Fruit fly (Drosophila melanogaster): ENCODE data around the gene CG17712.
A peak's percentile ranks its signal among the peaks of the same experiment; 100 is the strongest.

The CG17712 gene

DNA sequence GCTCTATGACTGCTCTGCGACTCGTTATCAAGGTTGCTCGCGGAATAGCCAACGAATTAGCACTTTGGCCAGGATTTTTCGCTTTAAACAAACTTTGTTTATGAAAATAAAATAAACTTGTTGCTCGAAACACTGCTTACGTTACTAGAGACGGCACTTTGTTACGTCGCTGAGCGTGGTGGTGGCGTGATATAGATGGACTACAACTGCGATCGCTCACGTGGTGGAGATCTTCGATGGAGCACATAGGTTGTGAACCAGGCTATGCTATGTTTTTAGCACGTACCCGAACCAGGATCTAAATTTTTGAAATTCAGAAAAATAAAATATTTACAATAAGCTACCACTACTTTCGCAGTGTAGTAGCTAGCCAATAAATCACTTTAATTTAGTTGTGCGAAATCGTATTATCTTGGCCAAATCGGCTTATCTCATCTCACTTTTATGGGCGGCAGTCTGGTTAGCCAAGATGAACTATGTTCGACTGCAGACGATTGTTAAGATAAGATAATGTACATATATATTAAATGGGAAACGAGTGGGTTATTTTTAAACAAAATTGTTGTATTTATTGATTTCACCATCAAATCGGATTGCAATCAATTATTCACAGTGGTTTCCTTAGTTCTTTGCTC, 36.1 kb downstream of the CG17712 start, which contains the start of gene frtz (continued):
- TF ChIP-seq CTCF (GFP tag; optimal IDR thresholded peaks at IDR 0.05) (peak; percentile 65), croc (GFP tag; conservative IDR thresholded peaks at IDR 0.05) (no peak), chm (GFP tag; IDR thresholded peaks at IDR 0.05) (peak; percentile 15; the same call in 1 of the 2 replicates), al (GFP tag; IDR thresholded peaks at IDR 0.05) (no peak), dm (GFP tag; optimal IDR thresholded peaks at IDR 0.05) (peak; percentile 10), CG9437 (GFP tag; optimal IDR thresholded peaks at IDR 0.05) (peak; percentile 100), stwl (tag; optimal IDR thresholded peaks at IDR 0.05) (peak; percentile 61), zen (tag; optimal IDR thresholded peaks at IDR 0.05) (no peak), Sin3A (optimal IDR thresholded peaks at IDR 0.05) (peak; percentile 30), ash1 (GFP tag; optimal IDR thresholded peaks at IDR 0.05) (no peak), grn (GFP tag; optimal IDR thresholded peaks at IDR 0.05) (peak; percentile 42), h (optimal IDR thresholded peaks at IDR 0.05) (no peak), MBD-R2 (GFP tag; IDR thresholded peaks at IDR 0.05) (peak; percentile 79), Scr (GFP tag; IDR thresholded peaks at IDR 0.05; ENCODE audit: partially characterized antibody) (peak; percentile 78), HmgZ (tag; optimal IDR thresholded peaks at IDR 0.05) (peak; percentile 60), YL-1 (GFP tag; optimal IDR thresholded peaks at IDR 0.05) (peak; percentile 69), HLH4C (GFP tag; IDR thresholded peaks at IDR 0.05; ENCODE audit: partially characterized antibody) (peak; percentile 63), wdn (GFP tag; IDR thresholded peaks at IDR 0.05) (0 out of 2 replicates have a peak, but pooled peaks have one; percentile 9), H2.0 (GFP tag; IDR thresholded peaks at IDR 0.05) (no peak), dimm (GFP tag; IDR thresholded peaks at IDR 0.05) (no peak), CG8765 (GFP tag; IDR thresholded peaks at IDR 0.05) (no peak), CG1792 (GFP tag; optimal IDR thresholded peaks at IDR 0.05) (no peak), CG2116 (GFP tag; optimal IDR thresholded peaks at IDR 0.05) (peak; percentile 1), CG10147 (GFP tag; optimal IDR thresholded peaks at IDR 0.05) (no peak), Elba2 (GFP tag; optimal IDR thresholded peaks at IDR 0.05) (no peak), Sry-δ (GFP tag; optimal IDR thresholded peaks at IDR 0.05) (peak; percentile 95), Hr51 (GFP tag; optimal IDR thresholded peaks at IDR 0.05) (peak in 1 of 2 experiments; percentile 15), repo (GFP tag; optimal IDR thresholded peaks at IDR 0.05) (no peak), CG10462 (GFP tag; optimal IDR thresholded peaks at IDR 0.05) (no peak), sob (GFP tag; IDR thresholded peaks at IDR 0.05) (peak; percentile 49; the same call in 1 of the 2 replicates), slou (GFP tag; optimal IDR thresholded peaks at IDR 0.05) (no peak), Dbx (GFP tag; IDR thresholded peaks at IDR 0.05) (peak; percentile 42; the same call in 1 of the 3 replicates), dpn (GFP tag; optimal IDR thresholded peaks at IDR 0.05) (peak in 1 of 2 experiments; percentile 44), gcm (GFP tag; optimal IDR thresholded peaks at IDR 0.05) (no peak), so (GFP tag; IDR thresholded peaks at IDR 0.05) (no peak), CG11398 (GFP tag; optimal IDR thresholded peaks at IDR 0.05) (no peak), luna (GFP tag; optimal IDR thresholded peaks at IDR 0.05) (no peak), CG2120 (GFP tag; optimal IDR thresholded peaks at IDR 0.05) (peak; percentile 44), CG9797 (GFP tag; optimal IDR thresholded peaks at IDR 0.05) (peak; percentile 55), Xrp1 (GFP tag; IDR thresholded peaks at IDR 0.05) (0 out of 2 replicates have a peak, but pooled peaks have one; percentile 24), knrl (GFP tag; IDR thresholded peaks at IDR 0.05; ENCODE audit: partially characterized antibody) (peak; percentile 91), CG33557 (GFP tag; optimal IDR thresholded peaks at IDR 0.05) (no peak), CG30403 (GFP tag; optimal IDR thresholded peaks at IDR 0.05) (no peak), CG16813 (GFP tag; IDR thresholded peaks at IDR 0.05; ENCODE audit: partially characterized antibody) (peak; percentile 86), ERR (GFP tag; optimal IDR thresholded peaks at IDR 0.05) (no peak), CG7556 (GFP tag; optimal IDR thresholded peaks at IDR 0.05) (no peak), CG14860 (GFP tag; IDR thresholded peaks at IDR 0.05; ENCODE audit: partially characterized antibody) (peak; percentile 59; the same call in 2 of the 3 replicates), ato (GFP tag; IDR thresholded peaks at IDR 0.05; ENCODE audit: partially characterized antibody) (no peak; the same call in 1 of the 2 replicates), CG4424 (GFP tag; optimal IDR thresholded peaks at IDR 0.05) (no peak), CG10267 (tag; optimal IDR thresholded peaks at IDR 0.05) (peak; percentile 38), mld (GFP tag; IDR thresholded peaks at IDR 0.05; ENCODE audit: partially characterized antibody) (peak; percentile 81; the same call in 2 of the 3 replicates)
